Worm (Caenorhabditis elegans): Measurements from ENCODE around the gene ruvb-2.

The ruvb-2 gene

ce11 chrIV:6905428-6905827 lies 13.8 kb downstream of the ruvb-2 start:
- TF ChIP-seq unc-39 (tag; optimal IDR thresholded peaks at IDR 0.05) (no peak), nhr-12 (tag; optimal IDR thresholded peaks at IDR 0.05) (no peak), ceh-16 (tag; optimal IDR thresholded peaks at IDR 0.05) (no peak), lin-39 (tag; optimal IDR thresholded peaks at IDR 0.05) (no peak)

- TF ChIP-seq nhr-12 (tag; optimal IDR thresholded peaks at IDR 0.05) (no peak), ZK546.5 (tag; optimal IDR thresholded peaks at IDR 0.05) (no peak), lin-39 (tag; optimal IDR thresholded peaks at IDR 0.05) (no peak), nhr-6 (tag; optimal IDR thresholded peaks at IDR 0.05) (no peak), ama-1 (optimal IDR thresholded peaks at IDR 0.05) (no peak), ceh-16 (tag; optimal IDR thresholded peaks at IDR 0.05) (no peak), elt-3 (tag; optimal IDR thresholded peaks at IDR 0.05) (no peak), lin-11 (tag; optimal IDR thresholded peaks at IDR 0.05) (no peak), nhr-77 (tag; optimal IDR thresholded peaks at IDR 0.05) (no peak)
These were observed 14.6 kb downstream of the ruvb-2 start for ce11 chrIV:6904606-6905005.

ce11 chrIV:6903575-6903974 lies 15.6 kb downstream of the ruvb-2 start, which contains the start of gene T22D1.5:
Gene T22D1.5 (plus strand): TSS chrIV:6903950.
- TF ChIP-seq nhr-237 (tag; optimal IDR thresholded peaks at IDR 0.05) (no peak), F13H6.1 (tag; optimal IDR thresholded peaks at IDR 0.05) (no peak), mab-5 (tag; optimal IDR thresholded peaks at IDR 0.05) (no peak), aly-2 (tag; optimal IDR thresholded peaks at IDR 0.05) (no peak), sma-9 (GFP tag; optimal IDR thresholded peaks at IDR 0.05) (no peak), sma-9 (tag; optimal IDR thresholded peaks at IDR 0.05) (no peak), blmp-1 (tag; optimal IDR thresholded peaks at IDR 0.05; ENCODE audit: insufficient read depth) (no peak), unc-55 (GFP tag; optimal IDR thresholded peaks at IDR 0.05) (no peak), nhr-6 (tag; optimal IDR thresholded peaks at IDR 0.05) (no peak), lin-11 (tag; optimal IDR thresholded peaks at IDR 0.05) (no peak), snpc-4 (tag; optimal IDR thresholded peaks at IDR 0.05) (no peak), unc-62 (GFP tag; optimal IDR thresholded peaks at IDR 0.05) (no peak)

- no peak for TF ChIP-seq elt-1 (tag; optimal IDR thresholded peaks at IDR 0.05)
- peak; percentile 30 for TF ChIP-seq blmp-1 (tag; optimal IDR thresholded peaks at IDR 0.05; ENCODE audit: insufficient read depth)
- no peak for TF ChIP-seq nhr-21 (tag; optimal IDR thresholded peaks at IDR 0.05)
- peak; percentile 19 for TF ChIP-seq sem-4 (tag; optimal IDR thresholded peaks at IDR 0.05)
- no peak for TF ChIP-seq elt-3 (tag; optimal IDR thresholded peaks at IDR 0.05)
- no peak for TF ChIP-seq egl-27 (tag; optimal IDR thresholded peaks at IDR 0.05)
- TF ChIP-seq nhr-11 (tag; optimal IDR thresholded peaks at IDR 0.05): no peak
- TF ChIP-seq unc-39 (tag; optimal IDR thresholded peaks at IDR 0.05): no peak
- TF ChIP-seq gmeb-1 (tag; optimal IDR thresholded peaks at IDR 0.05): peak; percentile 4
- no peak for TF ChIP-seq fos-1 (tag; optimal IDR thresholded peaks at IDR 0.05)
- no peak for TF ChIP-seq R02D3.7 (tag; optimal IDR thresholded peaks at IDR 0.05)
- TF ChIP-seq sma-3 (GFP tag; optimal IDR thresholded peaks at IDR 0.05): peak; percentile 7
- no peak for TF ChIP-seq nhr-6 (tag; optimal IDR thresholded peaks at IDR 0.05)
- TF ChIP-seq C34F6.9 (tag; optimal IDR thresholded peaks at IDR 0.05): peak; percentile 73
- TF ChIP-seq lin-11 (tag; optimal IDR thresholded peaks at IDR 0.05): no peak
- TF ChIP-seq Y55F3AM.14 (GFP tag; optimal IDR thresholded peaks at IDR 0.05): no peak
These were observed 31.6 kb downstream of the ruvb-2 start, which contains the start of the genes T05A12.3 and T05A12.4 for ce11 chrIV:6887601-6888099. Gene T05A12.3 (minus strand): TSS chrIV:6887651. Gene T05A12.4 (plus strand): TSS chrIV:6887948.

ce11 chrIV:6883342-6883741 lies 35.9 kb downstream of the ruvb-2 start, which contains the start of gene tre-2:
Gene tre-2 (minus strand): TSS chrIV:6883442.
- TF ChIP-seq F13H6.1 (tag; optimal IDR thresholded peaks at IDR 0.05) (no peak), Y55F3AM.14 (GFP tag; optimal IDR thresholded peaks at IDR 0.05) (no peak), unc-62 (GFP tag; optimal IDR thresholded peaks at IDR 0.05) (no peak), nhr-21 (tag; optimal IDR thresholded peaks at IDR 0.05) (no peak), blmp-1 (tag; optimal IDR thresholded peaks at IDR 0.05; ENCODE audit: insufficient read depth) (no peak), R02D3.7 (tag; optimal IDR thresholded peaks at IDR 0.05) (no peak), snpc-4 (tag; optimal IDR thresholded peaks at IDR 0.05) (no peak), ztf-11 (tag; optimal IDR thresholded peaks at IDR 0.05) (no peak)

ce11 chrIV:6881183-6881582 lies 38.0 kb downstream of the ruvb-2 start:
- TF ChIP-seq fos-1 (tag; optimal IDR thresholded peaks at IDR 0.05) (peak; percentile 66), sma-3 (GFP tag; optimal IDR thresholded peaks at IDR 0.05) (no peak), nhr-12 (tag; optimal IDR thresholded peaks at IDR 0.05) (no peak), ztf-11 (tag; optimal IDR thresholded peaks at IDR 0.05) (no peak), unc-55 (GFP tag; optimal IDR thresholded peaks at IDR 0.05) (peak; percentile 45), R02D3.7 (tag; optimal IDR thresholded peaks at IDR 0.05) (no peak), nhr-23 (tag; optimal IDR thresholded peaks at IDR 0.05) (no peak), nhr-10 (tag; optimal IDR thresholded peaks at IDR 0.05) (no peak), mab-5 (tag; optimal IDR thresholded peaks at IDR 0.05) (peak; percentile 51), ZK546.5 (tag; optimal IDR thresholded peaks at IDR 0.05) (no peak), mdl-1 (tag; optimal IDR thresholded peaks at IDR 0.05) (peak; percentile 49 to 62), elt-3 (tag; optimal IDR thresholded peaks at IDR 0.05) (no peak), nhr-77 (tag; optimal IDR thresholded peaks at IDR 0.05) (no peak), crh-2 (tag; optimal IDR thresholded peaks at IDR 0.05) (peak; percentile 39), dmd-4 (tag; optimal IDR thresholded peaks at IDR 0.05) (no peak), blmp-1 (tag; optimal IDR thresholded peaks at IDR 0.05; ENCODE audit: insufficient read depth) (peak; percentile 8), sma-9 (GFP tag; optimal IDR thresholded peaks at IDR 0.05) (peak; percentile 100), sma-9 (tag; optimal IDR thresholded peaks at IDR 0.05) (peak; percentile 86), lin-13 (GFP tag; optimal IDR thresholded peaks at IDR 0.05) (peak; percentile 42), gmeb-1 (tag; optimal IDR thresholded peaks at IDR 0.05) (no peak), nhr-25 (tag; optimal IDR thresholded peaks at IDR 0.05) (no peak), nhr-129 (tag; optimal IDR thresholded peaks at IDR 0.05) (peak; percentile 86), ztf-4 (tag; optimal IDR thresholded peaks at IDR 0.05) (no peak)
